Worm (Caenorhabditis elegans): ENCODE data around the gene mrps-18A.

mrps-18A gene

DNA sequence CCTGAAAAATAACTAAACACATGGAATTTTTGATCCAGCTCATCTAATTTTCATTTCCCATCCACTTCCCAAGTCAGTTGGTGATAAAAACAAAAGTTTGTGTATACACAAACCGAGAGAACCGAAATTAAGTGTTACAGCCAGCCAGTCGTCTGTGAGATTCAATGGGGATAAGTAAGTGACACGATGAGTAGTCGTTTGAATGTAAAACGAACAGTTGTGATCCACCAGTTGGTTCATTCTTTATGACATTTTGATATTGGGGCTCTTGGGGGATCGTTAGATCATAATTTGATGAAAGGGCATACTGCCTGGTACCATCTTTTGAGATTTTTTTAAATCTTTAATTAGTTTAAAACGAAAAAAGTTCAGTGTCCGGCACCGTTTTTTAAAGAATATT, 44.9 kb downstream of the mrps-18A start:
- TF ChIP-seq lsy-2 (tag; optimal IDR thresholded peaks at IDR 0.05) (no peak), unc-62 (GFP tag; optimal IDR thresholded peaks at IDR 0.05) (no peak), nhr-47 (tag; optimal IDR thresholded peaks at IDR 0.05) (no peak), nhr-28 (tag; optimal IDR thresholded peaks at IDR 0.05) (no peak), ceh-90 (tag; optimal IDR thresholded peaks at IDR 0.05) (no peak), tlp-1 (tag; optimal IDR thresholded peaks at IDR 0.05) (no peak), lin-35 (GFP tag; optimal IDR thresholded peaks at IDR 0.05) (no peak), hlh-17 (GFP tag; optimal IDR thresholded peaks at IDR 0.05; ENCODE audit: borderline replicate concordance) (no peak), isw-1 (GFP tag; IDR thresholded peaks at IDR 0.05) (no peak), egl-13 (tag; optimal IDR thresholded peaks at IDR 0.05) (no peak), unc-86 (tag; optimal IDR thresholded peaks at IDR 0.05) (no peak), nhr-19 (GFP tag; conservative IDR thresholded peaks at IDR 0.05) (no peak), elt-3 (tag; optimal IDR thresholded peaks at IDR 0.05) (no peak), ets-5 (GFP tag; IDR thresholded peaks at IDR 0.05) (no peak), dpl-1 (GFP tag; optimal IDR thresholded peaks at IDR 0.05) (no peak)

ce11 chrIII:8286003-8286402, 45.7 kb downstream of the mrps-18A start:
- TF ChIP-seq fkh-10 (GFP tag; optimal IDR thresholded peaks at IDR 0.05) (peak; percentile 62), rnt-1 (tag; optimal IDR thresholded peaks at IDR 0.05) (no peak), lin-14 (GFP tag; optimal IDR thresholded peaks at IDR 0.05) (peak; percentile 19)

- TF ChIP-seq ztf-11 (tag; optimal IDR thresholded peaks at IDR 0.05) (peak in 1 of 2 experiments; percentile 69), dsc-1 (tag; optimal IDR thresholded peaks at IDR 0.05) (no peak), tbx-2 (tag; optimal IDR thresholded peaks at IDR 0.05) (peak; percentile 47), unc-86 (tag; optimal IDR thresholded peaks at IDR 0.05) (peak; percentile 3), ztf-4 (tag; optimal IDR thresholded peaks at IDR 0.05) (no peak), nhr-85 (tag) (peak; percentile 54)
Observed at ce11 chrIII:8283525-8283924, 48.2 kb downstream of the mrps-18A start.

DNA sequence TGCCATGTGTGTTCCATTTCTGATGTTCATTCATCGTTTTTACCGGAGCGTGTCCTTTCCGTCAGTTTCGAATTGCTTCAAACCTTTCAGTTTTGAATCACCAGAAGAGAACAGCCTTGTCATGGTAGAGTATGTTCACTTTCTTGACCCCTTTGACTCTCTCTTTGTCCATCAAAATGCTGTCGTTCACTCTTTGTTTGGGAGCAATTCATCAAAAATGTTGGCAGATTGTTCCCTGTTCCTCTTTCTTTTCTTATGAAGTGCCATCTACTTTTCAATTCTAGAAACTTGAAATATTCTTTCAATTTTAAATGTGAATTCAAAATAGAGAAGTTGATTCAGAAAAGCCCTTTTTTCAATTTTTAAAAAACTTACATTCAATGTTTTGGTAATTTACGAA, 50.4 kb downstream of the mrps-18A start:
- TF ChIP-seq mab-9 (GFP tag; IDR thresholded peaks at IDR 0.05) (no peak), tlp-1 (tag; optimal IDR thresholded peaks at IDR 0.05) (no peak), lin-35 (GFP tag; optimal IDR thresholded peaks at IDR 0.05) (no peak), fkh-10 (GFP tag; optimal IDR thresholded peaks at IDR 0.05) (no peak)

Measured in whole organism, L1 larva.